Worm (Caenorhabditis elegans): ENCODE results near the gene F49F1.5.

Gene F49F1.5

DNA sequence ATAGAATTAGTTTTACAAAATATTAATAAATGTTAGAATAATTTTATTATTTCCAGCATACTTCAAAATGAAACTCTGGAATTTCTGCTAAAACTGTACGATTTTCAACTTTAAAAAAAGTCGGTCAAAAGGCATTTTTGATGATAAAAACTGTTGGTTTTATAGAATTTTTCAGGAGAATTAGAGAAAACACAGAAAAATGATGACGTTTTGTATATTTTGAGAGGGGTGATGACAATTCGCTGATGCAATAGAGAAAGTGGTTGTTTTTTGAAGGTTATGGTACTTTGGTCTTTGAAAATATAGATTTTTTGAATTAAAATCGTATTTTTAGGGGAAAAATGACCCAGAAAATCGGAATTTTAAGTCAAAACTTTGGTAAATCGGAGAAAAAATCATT is 35.2 kb downstream of the F49F1.5 start:
- TF ChIP-seq him-1 (tag; optimal IDR thresholded peaks at IDR 0.05): no peak
- TF ChIP-seq W03F9.2 (tag; optimal IDR thresholded peaks at IDR 0.05): peak; percentile 2

DNA sequence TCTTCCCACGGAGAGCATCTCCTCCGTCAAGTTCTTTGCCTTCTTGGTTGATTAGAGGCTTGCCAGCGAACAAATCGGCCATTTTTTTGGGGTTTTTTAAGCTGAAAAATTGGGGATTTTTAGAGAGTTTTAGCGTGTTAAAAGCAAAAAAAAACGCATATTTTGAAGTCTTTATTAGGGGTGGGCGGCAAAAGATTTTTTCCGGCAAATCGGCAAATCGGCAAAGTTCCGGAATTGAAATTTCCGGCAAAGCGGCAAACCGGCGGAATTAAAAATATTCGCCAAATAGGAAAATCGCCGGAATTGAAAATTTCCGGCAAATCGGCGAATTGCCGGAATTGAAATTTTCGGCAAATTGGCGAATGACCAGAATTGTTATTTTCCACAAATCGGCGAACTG is 36.1 kb downstream of the F49F1.5 start, which contains the start of gene C35B1.5:
Gene C35B1.5, minus strand, starts transcription at position 101 of the 400 bp plus-strand sequence.
- TF ChIP-seq him-1 (tag; optimal IDR thresholded peaks at IDR 0.05) (no peak), dao-5 (tag; optimal IDR thresholded peaks at IDR 0.05) (no peak), W03F9.2 (tag; optimal IDR thresholded peaks at IDR 0.05) (no peak)

DNA sequence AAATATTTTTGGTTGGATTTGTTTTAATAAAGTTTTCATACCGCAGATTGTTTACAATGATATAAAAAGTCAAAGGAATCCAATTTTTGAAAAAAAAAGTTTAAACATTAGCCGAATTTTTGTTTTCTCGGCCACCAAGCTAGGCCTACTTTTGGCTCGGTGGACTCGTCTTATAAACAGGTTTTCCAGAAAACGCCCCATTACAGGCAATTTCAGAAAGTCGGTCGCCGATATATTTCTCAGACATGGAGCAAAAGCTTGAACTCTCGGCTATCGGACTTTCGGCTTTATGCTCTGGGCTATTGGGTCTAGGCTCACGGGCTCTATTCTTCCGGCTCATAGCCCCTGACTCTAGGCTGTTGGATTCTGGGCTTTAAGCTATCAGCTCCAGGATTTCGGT is 37.1 kb downstream of the F49F1.5 start:
- TF ChIP-seq him-1 (tag; optimal IDR thresholded peaks at IDR 0.05) (no peak), W03F9.2 (tag; optimal IDR thresholded peaks at IDR 0.05) (no peak), dao-5 (tag; optimal IDR thresholded peaks at IDR 0.05) (no peak)

DNA sequence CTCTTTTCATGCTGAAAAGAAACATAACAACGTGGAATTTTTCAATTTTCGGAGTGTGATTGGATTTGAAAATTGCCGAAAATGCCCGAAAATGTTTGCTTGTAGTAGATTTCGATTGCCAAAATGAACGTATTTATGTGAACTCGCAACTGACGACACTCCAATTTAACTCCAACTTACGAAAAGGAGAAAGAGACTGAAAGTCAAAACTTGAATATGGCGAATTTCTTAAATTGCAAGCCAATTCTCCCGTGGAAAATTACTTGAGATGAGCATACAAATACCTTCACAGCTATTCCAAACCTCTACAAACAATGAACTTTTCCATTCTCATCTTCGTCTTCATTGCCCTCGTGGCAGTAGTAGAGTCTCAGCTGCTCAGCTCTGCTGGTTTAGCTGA is 37.6 kb downstream of the F49F1.5 start:
- TF ChIP-seq W03F9.2 (tag; optimal IDR thresholded peaks at IDR 0.05) (no peak), dao-5 (tag; optimal IDR thresholded peaks at IDR 0.05) (no peak), him-1 (tag; optimal IDR thresholded peaks at IDR 0.05) (no peak)

DNA sequence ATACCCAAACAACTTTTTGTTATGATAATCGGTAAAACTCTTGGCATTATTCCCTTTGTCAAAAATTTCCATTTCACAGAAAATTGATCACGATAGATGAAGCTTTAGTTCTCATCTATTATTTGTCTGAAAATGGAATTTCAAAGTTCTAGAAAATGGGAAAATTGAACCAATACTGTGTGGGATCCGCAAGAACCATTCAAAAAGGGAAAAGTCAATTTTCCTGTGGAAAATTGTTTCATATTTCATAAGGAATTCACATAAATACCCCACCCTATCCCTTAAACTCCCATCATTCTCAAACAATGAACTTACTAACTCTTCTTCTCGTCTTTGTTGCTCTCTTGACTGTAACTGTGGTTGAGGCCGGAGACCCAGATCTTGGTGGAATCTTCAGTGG is 39.4 kb downstream of the F49F1.5 start, which contains the start of the genes C35B1.9 and C35B1.3:
Gene C35B1.9, minus strand, starts transcription at position 101 of the 400 bp plus-strand sequence.
Gene C35B1.3, plus strand, starts transcription at position 306 of the 400 bp plus-strand sequence.
- TF ChIP-seq dao-5 (tag; optimal IDR thresholded peaks at IDR 0.05): no peak
- no peak for TF ChIP-seq W03F9.2 (tag; optimal IDR thresholded peaks at IDR 0.05)
- no peak for TF ChIP-seq him-1 (tag; optimal IDR thresholded peaks at IDR 0.05)

DNA sequence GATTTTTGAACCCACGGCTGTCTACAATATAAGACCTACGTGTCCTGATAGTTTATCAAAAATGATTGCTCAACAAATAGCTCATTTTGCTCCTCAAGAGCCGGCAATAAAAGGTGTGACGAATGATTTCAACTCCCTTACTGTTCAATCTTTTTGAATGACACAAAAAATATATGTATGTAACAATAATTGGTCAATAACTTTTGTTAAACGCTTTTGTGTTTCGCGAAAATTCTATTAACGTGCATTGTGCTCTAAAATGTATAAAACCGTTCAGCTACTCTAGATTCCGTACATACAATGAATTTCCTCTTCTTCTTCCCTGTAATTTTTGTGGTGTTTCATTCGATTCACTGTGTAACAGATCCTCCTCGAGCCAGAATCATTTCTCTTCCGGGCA is 40.7 kb downstream of the F49F1.5 start, which contains the start of gene C35B1.4:
Gene C35B1.4, plus strand, starts transcription at position 301 of the 400 bp plus-strand sequence.
- no peak for TF ChIP-seq W03F9.2 (tag; optimal IDR thresholded peaks at IDR 0.05)
- TF ChIP-seq dao-5 (tag; optimal IDR thresholded peaks at IDR 0.05): no peak
- TF ChIP-seq him-1 (tag; optimal IDR thresholded peaks at IDR 0.05): no peak

DNA sequence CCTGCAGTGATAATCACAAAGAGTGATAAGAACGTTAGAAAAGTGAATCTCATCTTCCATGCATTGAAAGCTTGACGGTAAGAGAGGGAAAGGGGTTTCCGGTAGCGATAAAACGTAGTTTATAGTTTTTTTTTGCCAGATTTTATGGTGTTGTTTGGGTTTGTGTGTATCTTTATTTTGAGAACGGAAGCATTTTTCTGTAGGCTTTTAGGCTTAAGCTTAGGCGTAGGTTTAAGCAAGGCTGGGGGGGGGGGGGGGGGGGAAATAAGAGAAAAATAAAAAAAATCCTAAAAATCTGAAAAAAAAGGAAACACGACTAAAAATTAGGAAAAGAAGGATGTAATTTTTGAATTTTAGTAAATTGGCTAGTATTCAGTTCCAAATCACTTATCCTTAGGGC is 41.3 kb downstream of the F49F1.5 start, which contains the start of gene C35B1.8:
Gene C35B1.8, minus strand, starts transcription at position 101 of the 400 bp plus-strand sequence.
- no peak for TF ChIP-seq W03F9.2 (tag; optimal IDR thresholded peaks at IDR 0.05)
- TF ChIP-seq dao-5 (tag; optimal IDR thresholded peaks at IDR 0.05): no peak
- TF ChIP-seq him-1 (tag; optimal IDR thresholded peaks at IDR 0.05): no peak

DNA sequence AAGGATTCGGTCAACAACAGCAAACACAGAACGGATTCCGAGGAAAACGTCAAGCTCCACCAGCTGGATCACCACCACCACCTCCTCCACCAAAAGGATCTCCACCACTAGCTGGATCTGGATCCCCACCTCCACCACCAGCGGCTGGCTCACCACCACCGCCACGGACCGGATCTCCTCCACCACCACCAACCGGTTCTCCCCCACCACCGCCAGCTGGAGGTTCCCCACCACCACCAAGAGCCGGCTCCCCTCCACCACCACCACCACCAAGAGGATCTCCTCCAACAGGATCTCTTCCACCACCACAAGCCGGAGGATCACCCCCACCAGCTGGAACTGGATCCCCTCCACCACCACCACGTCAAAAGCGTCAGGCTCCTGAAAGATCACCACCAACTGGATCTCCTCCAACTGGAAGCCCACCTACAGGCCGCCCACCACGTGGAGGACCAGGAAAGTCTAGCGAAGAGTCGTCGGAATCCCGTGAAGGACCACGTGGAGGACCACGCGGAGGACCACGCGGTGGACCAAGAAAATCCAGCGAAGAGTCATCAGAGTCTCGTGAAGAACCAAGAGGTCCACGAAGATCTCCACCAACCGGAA is 43.4 kb downstream of the F49F1.5 start:
- TF ChIP-seq him-1 (tag; optimal IDR thresholded peaks at IDR 0.05): no peak
- no peak for TF ChIP-seq dao-5 (tag; optimal IDR thresholded peaks at IDR 0.05)
- no peak for TF ChIP-seq W03F9.2 (tag; optimal IDR thresholded peaks at IDR 0.05)

DNA sequence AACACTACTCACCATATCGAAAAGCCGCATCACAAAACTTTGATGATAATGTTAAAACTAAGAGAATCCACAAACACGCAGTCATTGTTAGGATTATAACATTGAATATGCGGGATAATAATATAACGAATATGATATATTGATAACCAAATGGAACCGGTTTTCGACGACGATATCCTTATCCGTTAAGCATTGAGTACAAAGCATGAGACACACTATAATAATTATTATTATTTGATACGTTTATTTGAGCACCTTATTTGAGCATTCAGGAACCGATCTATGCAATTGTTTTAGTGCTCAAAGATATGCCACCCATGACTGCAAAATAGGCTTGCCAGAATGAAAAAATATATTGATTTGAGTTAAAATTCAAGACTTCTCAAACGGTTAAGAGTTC is 45.6 kb downstream of the F49F1.5 start, which contains the start of gene W03D2.9:
Gene W03D2.9, minus strand, starts transcription at position 101 of the 400 bp plus-strand sequence.
- TF ChIP-seq him-1 (tag; optimal IDR thresholded peaks at IDR 0.05) (no peak), dao-5 (tag; optimal IDR thresholded peaks at IDR 0.05) (no peak), W03F9.2 (tag; optimal IDR thresholded peaks at IDR 0.05) (no peak)

DNA sequence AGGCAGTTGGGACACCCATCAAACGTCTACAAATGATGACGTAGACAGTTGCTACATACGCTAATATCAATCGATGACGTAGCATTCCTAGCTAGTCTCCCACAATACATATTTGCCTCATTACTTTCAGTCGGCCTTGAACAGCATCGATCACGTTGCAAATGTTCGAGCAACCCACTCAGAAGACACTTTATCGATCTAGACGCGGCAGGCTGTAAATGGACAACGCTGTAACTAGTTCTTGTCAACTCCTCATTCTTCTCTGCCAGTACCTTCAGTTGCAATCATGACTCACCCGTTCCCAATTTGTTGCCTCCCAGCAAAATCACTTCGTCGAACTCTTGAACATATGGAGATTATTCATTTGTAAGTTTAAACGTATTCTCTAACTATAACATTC is 48.2 kb downstream of the F49F1.5 start, which contains the start of gene pqn-75:
Gene pqn-75, plus strand, starts transcription at position 301 of the 400 bp plus-strand sequence.
- TF ChIP-seq him-1 (tag; optimal IDR thresholded peaks at IDR 0.05) (no peak), dao-5 (tag; optimal IDR thresholded peaks at IDR 0.05) (no peak), W03F9.2 (tag; optimal IDR thresholded peaks at IDR 0.05) (no peak)

DNA sequence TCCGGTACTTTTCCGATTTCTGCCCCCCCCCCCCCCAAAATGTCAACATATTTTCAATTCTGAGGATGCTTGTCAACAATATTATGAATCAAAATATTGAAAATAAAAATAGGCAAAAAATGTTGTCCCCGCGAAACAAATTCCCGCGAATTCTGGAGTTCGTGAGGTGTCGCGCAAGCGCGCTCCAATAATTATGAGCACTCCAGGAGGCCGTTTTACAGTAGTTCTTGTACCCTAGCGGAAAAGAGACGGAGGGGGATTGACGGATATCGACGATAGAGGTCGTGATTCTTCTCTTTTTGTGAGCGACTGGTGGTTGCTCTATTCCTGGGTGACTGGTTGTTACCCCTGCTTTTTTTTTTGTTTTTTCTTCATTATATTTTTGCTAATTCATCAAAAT is 49.4 kb downstream of the F49F1.5 start:
- no peak for TF ChIP-seq W03F9.2 (tag; optimal IDR thresholded peaks at IDR 0.05)
- no peak for TF ChIP-seq him-1 (tag; optimal IDR thresholded peaks at IDR 0.05)
- TF ChIP-seq dao-5 (tag; optimal IDR thresholded peaks at IDR 0.05): no peak
